Worm (Caenorhabditis elegans): ENCODE results near the gene vps-8.

The vps-8 gene

ce11 chrIV:12302885-12303284, 27.1 kb upstream of the vps-8 start:
- no peak for TF ChIP-seq flh-1 (GFP tag; optimal IDR thresholded peaks at IDR 0.05)
- no peak for TF ChIP-seq pha-4 (tag; optimal IDR thresholded peaks at IDR 0.05)

ce11 chrIV:12301161-12301560, 25.4 kb upstream of the vps-8 start, which contains the start of gene oac-59:
Gene oac-59 (minus strand): TSS chrIV:12301261.
- no peak for TF ChIP-seq mab-5 (tag; optimal IDR thresholded peaks at IDR 0.05)
- no peak for TF ChIP-seq blmp-1 (tag; optimal IDR thresholded peaks at IDR 0.05)
- TF ChIP-seq ces-1 (GFP tag; optimal IDR thresholded peaks at IDR 0.05), result no peak
- no peak for TF ChIP-seq cnd-1 (tag; optimal IDR thresholded peaks at IDR 0.05)
- no peak for TF ChIP-seq flh-1 (GFP tag; optimal IDR thresholded peaks at IDR 0.05)
- no peak for TF ChIP-seq ceh-39 (tag; optimal IDR thresholded peaks at IDR 0.05)
- no peak for TF ChIP-seq sem-2 (GFP tag; optimal IDR thresholded peaks at IDR 0.05)
- TF ChIP-seq ham-2 (GFP tag; optimal IDR thresholded peaks at IDR 0.05), result no peak
- TF ChIP-seq ceh-43 (GFP tag; optimal IDR thresholded peaks at IDR 0.05), result no peak

ce11 chrIV:12290744-12291143, 15.0 kb upstream of the vps-8 start, which contains the start of gene C42C1.8:
Gene C42C1.8 (plus strand): TSS chrIV:12291044.
- TF ChIP-seq cnd-1 (tag; optimal IDR thresholded peaks at IDR 0.05), result no peak

- TF ChIP-seq flh-1 (GFP tag; optimal IDR thresholded peaks at IDR 0.05), result no peak
- TF ChIP-seq nhr-2 (tag; optimal IDR thresholded peaks at IDR 0.05), result no peak
- no peak for TF ChIP-seq pha-4 (tag; optimal IDR thresholded peaks at IDR 0.05)
- TF ChIP-seq unc-62 (GFP tag; optimal IDR thresholded peaks at IDR 0.05), result no peak
- no peak for TF ChIP-seq unc-120 (tag; optimal IDR thresholded peaks at IDR 0.05; ENCODE audit: poor library complexity, severe bottlenecking)
- TF ChIP-seq mab-5 (tag; optimal IDR thresholded peaks at IDR 0.05), result no peak
- TF ChIP-seq elt-3 (tag; optimal IDR thresholded peaks at IDR 0.05), result no peak
- TF ChIP-seq ham-2 (GFP tag; optimal IDR thresholded peaks at IDR 0.05), result no peak
- no peak for TF ChIP-seq nhr-28 (tag; optimal IDR thresholded peaks at IDR 0.05)
- no peak for TF ChIP-seq drap-1 (GFP tag; optimal IDR thresholded peaks at IDR 0.05)
- no peak for TF ChIP-seq ceh-43 (GFP tag; optimal IDR thresholded peaks at IDR 0.05)
- TF ChIP-seq bed-3 (GFP tag; optimal IDR thresholded peaks at IDR 0.05), result no peak
Observed at ce11 chrIV:12289149-12289548, 13.4 kb upstream of the vps-8 start, which contains the start of gene C42C1.9. Gene C42C1.9 (plus strand): TSS chrIV:12289449.

ce11 chrIV:12287628-12288027, 11.8 kb upstream of the vps-8 start, which contains the start of gene erl-1:
Gene erl-1 (plus strand): TSS chrIV:12287928.
- TF ChIP-seq mep-1 (tag; optimal IDR thresholded peaks at IDR 0.05) (no peak), lsy-2 (tag; optimal IDR thresholded peaks at IDR 0.05) (no peak), nhr-2 (tag; optimal IDR thresholded peaks at IDR 0.05) (no peak), drap-1 (GFP tag; optimal IDR thresholded peaks at IDR 0.05) (no peak)

ce11 chrIV:12282873-12283272, 7.1 kb upstream of the vps-8 start, which contains the start of gene hpo-12:
Gene hpo-12 (plus strand): TSS chrIV:12283173.
- no peak for TF ChIP-seq ztf-11 (tag; optimal IDR thresholded peaks at IDR 0.05)
- no peak for TF ChIP-seq drap-1 (GFP tag; optimal IDR thresholded peaks at IDR 0.05)
- TF ChIP-seq snpc-4 (tag; optimal IDR thresholded peaks at IDR 0.05), result no peak
- TF ChIP-seq ceh-83 (GFP tag; optimal IDR thresholded peaks at IDR 0.05), result no peak
- TF ChIP-seq lin-32 (GFP tag; optimal IDR thresholded peaks at IDR 0.05), result no peak
- TF ChIP-seq nhr-12 (tag; optimal IDR thresholded peaks at IDR 0.05), result no peak
- no peak for TF ChIP-seq unc-120 (tag; optimal IDR thresholded peaks at IDR 0.05; ENCODE audit: poor library complexity, severe bottlenecking)
- no peak for TF ChIP-seq pha-4 (tag; optimal IDR thresholded peaks at IDR 0.05)
- no peak for TF ChIP-seq lin-13 (tag; optimal IDR thresholded peaks at IDR 0.05)
- no peak for TF ChIP-seq sem-2 (GFP tag; optimal IDR thresholded peaks at IDR 0.05)
- TF ChIP-seq elt-1 (tag; optimal IDR thresholded peaks at IDR 0.05; ENCODE audit: borderline replicate concordance, insufficient read depth), result no peak
- TF ChIP-seq zip-8 (tag; optimal IDR thresholded peaks at IDR 0.05), result no peak
- TF ChIP-seq flh-1 (GFP tag; optimal IDR thresholded peaks at IDR 0.05), result no peak

ce11 chrIV:12282157-12282789, 6.5 kb upstream of the vps-8 start, which contains the start of the genes C42C1.12 and C42C1.19:
Gene C42C1.12 (minus strand): TSS chrIV:12282207.
Gene C42C1.19 (plus strand): TSS chrIV:12282739.
- no peak for TF ChIP-seq blmp-1 (tag; optimal IDR thresholded peaks at IDR 0.05)
- no peak for TF ChIP-seq sem-2 (GFP tag; optimal IDR thresholded peaks at IDR 0.05)
- TF ChIP-seq ztf-11 (tag; optimal IDR thresholded peaks at IDR 0.05), result no peak
- no peak for TF ChIP-seq bed-3 (GFP tag; optimal IDR thresholded peaks at IDR 0.05)
- no peak for TF ChIP-seq nhr-2 (tag; optimal IDR thresholded peaks at IDR 0.05)
- TF ChIP-seq ces-1 (GFP tag; optimal IDR thresholded peaks at IDR 0.05), result peak; percentile 3
- TF ChIP-seq mls-2 (tag; optimal IDR thresholded peaks at IDR 0.05), result no peak
- no peak for TF ChIP-seq nhr-12 (tag; optimal IDR thresholded peaks at IDR 0.05)
- no peak for TF ChIP-seq flh-1 (GFP tag; optimal IDR thresholded peaks at IDR 0.05)
- peak; percentile 35 for TF ChIP-seq lsy-2 (tag; optimal IDR thresholded peaks at IDR 0.05)
- TF ChIP-seq lin-13 (tag; optimal IDR thresholded peaks at IDR 0.05), result no peak
- TF ChIP-seq ceh-43 (GFP tag; optimal IDR thresholded peaks at IDR 0.05), result peak; percentile 41
- no peak for TF ChIP-seq cnd-1 (tag; optimal IDR thresholded peaks at IDR 0.05)
- no peak for TF ChIP-seq ceh-83 (GFP tag; optimal IDR thresholded peaks at IDR 0.05)
- TF ChIP-seq tbx-8 (GFP tag; optimal IDR thresholded peaks at IDR 0.05), result no peak
- no peak for TF ChIP-seq nhr-28 (tag; optimal IDR thresholded peaks at IDR 0.05)
- TF ChIP-seq ham-2 (GFP tag; optimal IDR thresholded peaks at IDR 0.05), result no peak
- no peak for TF ChIP-seq unc-39 (tag; optimal IDR thresholded peaks at IDR 0.05)
- TF ChIP-seq elt-1 (tag; optimal IDR thresholded peaks at IDR 0.05; ENCODE audit: borderline replicate concordance, insufficient read depth), result no peak

All from whole organism, mixed stage, embryonic.